Fruit fly (Drosophila melanogaster) whole organism: ENCODE measurements around the gene CG5245.

Source experiments
- Dll ChIP-seq: fragments of >200 bp; optimal IDR thresholded peaks from 2 replicates; lab custom pipeline; 2017
- pan ChIP-seq: fragments of >200 bp; optimal IDR thresholded peaks from 2 replicates; lab custom pipeline; 2017
- psq ChIP-seq: fragments of >200 bp; optimal IDR thresholded peaks from 2 replicates; lab custom pipeline; 2017
- usp ChIP-seq: fragments of >200 bp; optimal IDR thresholded peaks from 2 replicates; lab custom pipeline; 2017; ENCODE audit warnings: missing biosample characterization, missing genetic modification characterization, mixed read lengths

DNA sequence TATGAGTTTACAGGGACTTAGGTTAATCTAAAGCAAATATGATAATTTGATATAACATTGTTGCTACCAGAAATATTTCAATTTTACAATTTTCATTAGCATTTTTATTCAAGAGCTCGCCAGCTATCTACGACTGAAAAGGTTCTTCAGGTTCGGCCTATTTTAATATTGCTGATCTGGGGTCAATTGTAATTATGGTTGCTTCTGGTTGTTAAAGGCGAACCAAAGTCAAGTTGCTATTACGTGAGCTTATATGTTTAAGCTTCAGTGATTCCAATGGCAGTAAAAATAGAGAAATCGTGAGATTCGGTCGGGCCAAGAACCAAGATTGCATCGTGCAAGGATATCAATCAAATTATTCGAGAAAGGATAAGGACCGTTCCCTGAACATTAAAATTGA, 6.6 kb downstream of the CG5245 start, which contains the start of gene Desat2:
- TF ChIP-seq psq (lab: Kevin White, UChicago) (no peak), pan (lab: Kevin White, UChicago) (no peak), usp (GFP tag; lab: Kevin White, UChicago) (no peak), Dll (no peak)
